Worm (Caenorhabditis elegans) whole organism, young adult: ENCODE results near the gene fic-1.

ENCODE experiments used
- Y67H2A.10 ChIP-seq: fragments of 200-800 bp; sonication (Bioruptor generic); conservative IDR thresholded peaks from 2 replicates; pipeline ENCODE4 v1.3.6; 2022; ENCODE audit warnings: missing genetic modification reagents, missing genetic modification characterization, missing compliant biosample characterization
- ama-1 ChIP-seq, 3 experiments: fragments of 150-350 bp in 1 of 3; sonication (generic microtip) in 2 of 3; optimal IDR thresholded peaks; 2 replicates each; lab custom pipeline; 2014 to 2018; ENCODE audit warnings: missing biosample characterization in 2 of 3, missing genetic modification characterization in 2 of 3, missing genetic modification reagents in 2 of 3
- ceh-40 ChIP-seq: fragments of 200-800 bp; sonication (Bioruptor generic); IDR thresholded peaks from 2 replicates; pipeline ENCODE4 v1.3.6; 2022; ENCODE audit warnings: missing genetic modification characterization, missing compliant biosample characterization
- die-1 ChIP-seq: sonication (generic microtip); optimal IDR thresholded peaks from 2 replicates; lab custom pipeline; 2016; ENCODE audit warnings: missing genotype, mild to moderate bottlenecking, missing genetic modification characterization, missing compliant biosample characterization
- hsf-1 ChIP-seq: fragments of 200-800 bp; sonication (Bioruptor generic); IDR thresholded peaks from 2 replicates; pipeline ENCODE4 v1.3.6; 2022; ENCODE audit warnings: missing genetic modification reagents, missing genetic modification characterization, missing compliant biosample characterization
- lin-26 ChIP-seq: fragments of 200-800 bp; sonication (Bioruptor generic); IDR thresholded peaks from 2 replicates; pipeline ENCODE4 v1.3.6; 2022; ENCODE audit warnings: missing genetic modification reagents, missing genetic modification characterization, missing compliant biosample characterization
- lin-35 ChIP-seq, 3 experiments: fragments of 150-350 bp in 2 of 3; sonication (generic microtip) in 1 of 3; optimal IDR thresholded peaks; 2 replicates each; lab custom pipeline; 2014 to 2018; ENCODE audit warnings: missing biosample characterization in 3 of 3, missing genetic modification characterization in 3 of 3, missing genetic modification reagents in 3 of 3
- somi-1 ChIP-seq: fragments of 200-800 bp; sonication (Bioruptor generic); optimal IDR thresholded peaks from 2 replicates; lab custom pipeline; 2018; ENCODE audit warnings: mild to moderate bottlenecking, missing genetic modification characterization, missing compliant biosample characterization
- unc-62 ChIP-seq: fragments of 150-350 bp; optimal IDR thresholded peaks from 2 replicates; lab custom pipeline; 2014; ENCODE audit warnings: missing biosample characterization, missing genetic modification reagents, missing genetic modification characterization

DNA sequence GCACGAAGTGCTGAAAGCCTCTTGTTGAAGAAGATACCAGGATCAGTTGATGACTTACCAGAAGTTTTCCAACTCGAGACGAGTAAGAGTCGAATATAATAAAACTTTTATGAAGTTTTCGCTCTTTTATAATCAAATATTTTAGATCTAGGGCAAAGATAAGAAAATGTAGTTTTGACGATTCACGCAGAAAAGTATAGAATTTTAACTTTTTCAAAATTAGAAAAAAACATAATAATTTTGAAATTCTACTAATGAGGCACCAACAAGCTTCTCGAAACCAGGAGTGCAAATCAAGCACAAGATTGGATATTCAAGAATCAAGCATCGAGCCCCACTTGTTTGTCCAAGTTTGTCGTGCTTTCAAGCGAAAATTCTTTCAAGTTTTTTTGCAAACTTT lies 11.5 kb downstream of the fic-1 start, which contains the start of gene Y69E1A.1:
- TF ChIP-seq unc-62 (GFP tag; lab: Kevin White, UChicago), result no peak
- TF ChIP-seq die-1 (tag; lab: Kevin White, UChicago), result no peak
- TF ChIP-seq lin-26 (GFP tag; lab: Robert Waterston, UW), result no peak
- no peak for TF ChIP-seq hsf-1 (GFP tag; lab: Robert Waterston, UW)
- no peak for TF ChIP-seq Y67H2A.10 (GFP tag; lab: Robert Waterston, UW)
- TF ChIP-seq ceh-40 (GFP tag; lab: Robert Waterston, UW), result no peak
- no peak for TF ChIP-seq lin-35 (GFP tag; optimal IDR thresholded peaks at IDR 0.05; lab: Kevin White, UChicago)
- no peak for TF ChIP-seq ama-1 (optimal IDR thresholded peaks at IDR 0.05; lab: Kevin White, UChicago)
- no peak for TF ChIP-seq ama-1 (GFP tag; optimal IDR thresholded peaks at IDR 0.05; lab: Kevin White, UChicago)
- TF ChIP-seq somi-1 (GFP tag; lab: Kevin White, UChicago), result no peak
